Worm (Caenorhabditis elegans) whole organism, early embryonic: Measurements from ENCODE around the gene ssp-36.

Source experiments
- B0310.2 ChIP-seq: sonication (generic microtip); optimal IDR thresholded peaks from 2 replicates; lab custom pipeline; 2016; ENCODE audit warnings: mild to moderate bottlenecking, missing genetic modification characterization, missing compliant biosample characterization
- F13C5.2 ChIP-seq: sonication (generic microtip); optimal IDR thresholded peaks from 2 replicates; lab custom pipeline; 2017; ENCODE audit warnings: mild to moderate bottlenecking, missing genetic modification characterization, inconsistent platforms, missing compliant biosample characterization
- aly-1 ChIP-seq: sonication (generic microtip); optimal IDR thresholded peaks from 2 replicates; lab custom pipeline; 2016; ENCODE audit warnings: missing genetic modification characterization, missing compliant biosample characterization
- ama-1 ChIP-seq: fragments of 150-350 bp; optimal IDR thresholded peaks from 2 replicates; lab custom pipeline; 2014
- ceh-13 ChIP-seq: fragments of 200-800 bp; sonication (Bioruptor generic); optimal IDR thresholded peaks from 2 replicates; lab custom pipeline; 2018; ENCODE audit warnings: mild to moderate bottlenecking, missing genetic modification characterization, missing compliant biosample characterization
- ceh-36 ChIP-seq: sonication (generic microtip); optimal IDR thresholded peaks from 2 replicates; lab custom pipeline; 2016; ENCODE audit warnings: missing genetic modification characterization, inconsistent platforms, missing compliant biosample characterization
- ets-7 ChIP-seq: sonication (generic microtip); optimal IDR thresholded peaks from 2 replicates; lab custom pipeline; 2016; ENCODE audit warnings: missing genotype, missing genetic modification characterization, missing compliant biosample characterization
- flt-1 ChIP-seq: fragments of 200-800 bp; sonication (Bioruptor generic); IDR thresholded peaks from 2 replicates; pipeline ENCODE4 v1.3.6; 2022; ENCODE audit warnings: missing genetic modification characterization, missing compliant biosample characterization
- hmbx-1 ChIP-seq: sonication (generic microtip); optimal IDR thresholded peaks from 2 replicates; lab custom pipeline; 2016; ENCODE audit warnings: mild to moderate bottlenecking, missing genetic modification characterization, missing compliant biosample characterization
- hmg-4 ChIP-seq: fragments of 200-800 bp; sonication (Bioruptor generic); optimal IDR thresholded peaks from 2 replicates; lab custom pipeline; 2018; ENCODE audit warnings: mild to moderate bottlenecking, missing genetic modification characterization, missing compliant biosample characterization
- hnd-1 ChIP-seq: sonication (generic microtip); optimal IDR thresholded peaks from 2 replicates; lab custom pipeline; 2016; ENCODE audit warnings: missing genetic modification characterization, missing compliant biosample characterization
- pes-1 ChIP-seq: fragments of 200-800 bp; sonication (Bioruptor generic); IDR thresholded peaks from 2 replicates; pipeline ENCODE4 v1.3.6; 2022; ENCODE audit warnings: missing genetic modification reagents, missing genetic modification characterization, missing compliant biosample characterization
- scrt-1 ChIP-seq: fragments of 200-800 bp; sonication (Bioruptor generic); IDR thresholded peaks from 2 replicates; pipeline ENCODE4 v1.3.6; 2022; ENCODE audit warnings: missing genetic modification characterization, missing compliant biosample characterization
- sea-1 ChIP-seq: fragments of 200-800 bp; sonication (Bioruptor generic); conservative IDR thresholded peaks from 2 replicates; pipeline ENCODE4 v1.3.6; 2022; ENCODE audit warnings: missing genetic modification characterization, missing compliant biosample characterization
- tbx-11 ChIP-seq: fragments of 200-800 bp; sonication (Bioruptor generic); IDR thresholded peaks from 2 replicates; pipeline ENCODE4 v1.3.6; 2022; ENCODE audit warnings: missing genetic modification characterization, missing compliant biosample characterization
- tbx-37 ChIP-seq: fragments of 200-800 bp; sonication (Bioruptor generic); conservative IDR thresholded peaks from 2 replicates; pipeline ENCODE4 v1.3.6; 2022; ENCODE audit warnings: missing genetic modification reagents, missing genetic modification characterization, missing compliant biosample characterization
- tra-4 ChIP-seq: sonication (generic microtip); optimal IDR thresholded peaks from 2 replicates; lab custom pipeline; 2017; ENCODE audit warnings: missing genetic modification characterization, missing compliant biosample characterization

Gene ssp-36

DNA sequence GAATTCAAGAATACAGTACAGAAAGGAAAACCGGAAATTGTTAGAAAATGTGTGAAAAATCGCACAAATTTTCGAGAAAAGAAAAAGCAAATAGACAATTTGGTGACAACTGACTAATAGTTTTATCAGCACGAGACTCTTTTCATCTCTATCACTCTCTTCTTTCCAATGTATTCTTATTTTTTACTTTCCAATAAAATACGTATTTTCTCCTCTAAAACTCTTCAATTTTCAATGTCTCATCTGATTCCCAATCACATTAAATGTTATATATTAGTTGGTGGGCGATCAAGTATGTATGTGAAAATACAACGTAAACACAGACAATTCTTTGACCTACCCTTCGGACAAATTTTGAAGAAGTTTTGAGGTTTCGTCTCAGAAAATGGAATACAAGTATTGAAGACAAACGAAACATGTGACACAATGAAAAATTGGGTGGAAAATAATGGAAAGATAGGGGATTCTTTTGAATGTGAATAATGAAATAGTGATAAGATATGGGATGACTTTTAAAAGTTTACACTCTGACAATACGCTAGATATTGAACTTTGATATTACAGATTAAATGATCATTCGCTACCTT is 28.9 kb downstream of the ssp-36 start, which contains the start of gene cka-1:
TSS of gene cka-1 (minus strand) at position 418 of the 587 bp plus-strand sequence.
- TF ChIP-seq B0310.2 (tag; lab: Kevin White, UChicago), result no peak
- TF ChIP-seq tra-4 (tag; lab: Kevin White, UChicago), result no peak
- no peak for TF ChIP-seq hmbx-1 (tag; lab: Kevin White, UChicago)
- TF ChIP-seq ets-7, result no peak
- no peak for TF ChIP-seq hnd-1 (tag; lab: Kevin White, UChicago)
- TF ChIP-seq flt-1 (GFP tag; lab: Robert Waterston, UW), result no peak
- TF ChIP-seq tbx-37 (GFP tag; lab: Robert Waterston, UW), result no peak
- no peak for TF ChIP-seq tbx-11
- no peak for TF ChIP-seq ceh-13 (GFP tag; lab: Kevin White, UChicago)
- TF ChIP-seq F13C5.2 (tag; lab: Kevin White, UChicago), result no peak
- no peak for TF ChIP-seq ama-1 (lab: Kevin White, UChicago)
- no peak for TF ChIP-seq pes-1 (GFP tag; lab: Robert Waterston, UW)
- no peak for TF ChIP-seq scrt-1
- no peak for TF ChIP-seq hmg-4

DNA sequence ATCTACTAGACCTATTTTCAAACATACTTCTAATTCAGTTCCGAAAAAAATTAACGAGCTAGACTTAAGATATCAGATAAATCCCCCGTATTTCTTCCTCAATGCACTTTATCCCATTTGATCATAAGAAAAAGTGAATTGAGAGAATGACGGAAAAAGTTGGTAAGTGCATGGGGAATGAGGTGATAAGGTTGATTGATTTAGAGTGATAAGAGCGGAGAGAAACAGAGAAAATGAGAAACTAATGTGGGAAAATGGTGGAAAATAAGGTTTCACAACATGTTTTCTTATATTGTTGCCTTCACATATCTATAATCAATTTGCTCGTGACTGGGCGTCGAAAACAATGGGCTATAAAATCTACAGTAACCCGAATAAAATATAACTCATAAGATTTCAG is 30.4 kb downstream of the ssp-36 start:
- TF ChIP-seq ama-1 (lab: Kevin White, UChicago) (no peak), ets-7 (no peak), tbx-37 (GFP tag; lab: Robert Waterston, UW) (no peak), scrt-1 (no peak), ceh-13 (GFP tag; lab: Kevin White, UChicago) (no peak), F13C5.2 (tag; lab: Kevin White, UChicago) (no peak), flt-1 (GFP tag; lab: Robert Waterston, UW) (no peak), B0310.2 (tag; lab: Kevin White, UChicago) (no peak), aly-1 (no peak), tbx-11 (no peak), sea-1 (GFP tag; lab: Robert Waterston, UW) (no peak), hmg-4 (no peak), hmbx-1 (tag; lab: Kevin White, UChicago) (no peak), hnd-1 (tag; lab: Kevin White, UChicago) (no peak), pes-1 (GFP tag; lab: Robert Waterston, UW) (no peak), tra-4 (tag; lab: Kevin White, UChicago) (no peak), ceh-36 (tag; lab: Kevin White, UChicago) (no peak)

DNA sequence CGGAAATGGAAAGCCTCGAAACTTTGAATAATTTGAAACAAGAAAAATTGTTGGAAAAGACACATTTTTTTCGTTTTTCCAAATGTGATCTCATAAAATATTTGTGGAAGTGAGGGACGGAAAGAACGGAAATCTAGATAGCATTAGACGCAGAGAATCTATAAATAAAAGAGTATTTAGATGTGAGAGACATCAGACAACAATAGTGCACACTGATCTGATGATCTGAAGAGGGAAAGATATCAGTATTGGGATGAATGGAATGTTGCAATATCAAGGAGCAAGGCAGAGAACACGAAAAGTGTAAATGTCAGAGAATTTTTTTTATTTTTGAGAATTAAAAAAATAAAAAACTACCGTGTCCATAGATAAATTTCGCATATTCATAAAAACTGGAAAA is 31.3 kb downstream of the ssp-36 start:
- TF ChIP-seq hmbx-1 (tag; lab: Kevin White, UChicago) (no peak), B0310.2 (tag; lab: Kevin White, UChicago) (no peak), hnd-1 (tag; lab: Kevin White, UChicago) (no peak), tbx-11 (no peak), sea-1 (GFP tag; lab: Robert Waterston, UW) (no peak), tbx-37 (GFP tag; lab: Robert Waterston, UW) (no peak), aly-1 (no peak), hmg-4 (no peak), ceh-36 (tag; lab: Kevin White, UChicago) (no peak), ets-7 (no peak), scrt-1 (no peak)

DNA sequence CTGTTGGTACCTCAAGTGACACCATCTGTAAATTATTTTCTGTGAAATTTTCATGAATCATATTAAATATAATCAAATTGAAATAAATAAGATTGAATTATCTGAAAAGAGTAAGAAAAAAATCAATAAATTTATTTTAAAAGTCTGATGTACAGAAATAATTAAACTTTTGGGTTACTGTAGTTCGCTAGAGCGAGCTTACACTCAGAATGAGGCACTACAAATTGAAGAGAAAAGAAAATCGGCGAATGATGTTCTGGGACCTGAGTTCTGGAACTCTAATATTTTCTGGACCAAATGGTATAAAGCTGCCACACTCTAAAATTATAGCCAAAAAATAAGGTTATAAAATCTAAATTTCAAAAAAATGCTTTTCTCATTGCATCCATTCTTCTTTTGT is 32.2 kb downstream of the ssp-36 start:
- TF ChIP-seq scrt-1, result no peak
- no peak for TF ChIP-seq hmbx-1 (tag; lab: Kevin White, UChicago)
- no peak for TF ChIP-seq ceh-36 (tag; lab: Kevin White, UChicago)
- TF ChIP-seq sea-1 (GFP tag; lab: Robert Waterston, UW), result no peak
- no peak for TF ChIP-seq ceh-13 (GFP tag; lab: Kevin White, UChicago)
- no peak for TF ChIP-seq ets-7
- no peak for TF ChIP-seq F13C5.2 (tag; lab: Kevin White, UChicago)
- TF ChIP-seq tra-4 (tag; lab: Kevin White, UChicago), result no peak
- TF ChIP-seq tbx-37 (GFP tag; lab: Robert Waterston, UW), result no peak

DNA sequence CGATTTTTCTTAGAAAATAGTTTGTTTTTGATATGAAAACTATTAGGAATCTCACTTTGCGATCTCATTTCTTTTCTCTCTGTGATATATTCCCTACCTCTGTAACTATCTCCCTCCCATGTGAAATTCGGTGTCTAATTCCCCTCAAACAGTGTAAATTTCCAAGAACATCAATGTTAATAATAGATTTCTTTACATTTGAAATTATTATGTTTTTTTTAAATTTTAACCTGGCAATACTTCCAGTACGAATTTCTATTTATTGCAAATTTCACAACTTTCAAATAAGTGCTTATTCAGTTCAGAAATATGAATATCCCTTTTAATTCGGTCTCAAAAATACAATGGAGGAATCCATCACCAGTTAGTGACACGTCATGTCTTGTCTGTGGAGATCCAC is 37.8 kb downstream of the ssp-36 start, which contains the start of gene nhr-100:
TSS of gene nhr-100 (plus strand) at position 301 of the 400 bp plus-strand sequence.
- no peak for TF ChIP-seq ama-1 (lab: Kevin White, UChicago)
- no peak for TF ChIP-seq hmbx-1 (tag; lab: Kevin White, UChicago)
- TF ChIP-seq B0310.2 (tag; lab: Kevin White, UChicago), result no peak
- no peak for TF ChIP-seq flt-1 (GFP tag; lab: Robert Waterston, UW)
- TF ChIP-seq tbx-11, result no peak
- no peak for TF ChIP-seq tbx-37 (GFP tag; lab: Robert Waterston, UW)
- TF ChIP-seq hmg-4, result no peak

DNA sequence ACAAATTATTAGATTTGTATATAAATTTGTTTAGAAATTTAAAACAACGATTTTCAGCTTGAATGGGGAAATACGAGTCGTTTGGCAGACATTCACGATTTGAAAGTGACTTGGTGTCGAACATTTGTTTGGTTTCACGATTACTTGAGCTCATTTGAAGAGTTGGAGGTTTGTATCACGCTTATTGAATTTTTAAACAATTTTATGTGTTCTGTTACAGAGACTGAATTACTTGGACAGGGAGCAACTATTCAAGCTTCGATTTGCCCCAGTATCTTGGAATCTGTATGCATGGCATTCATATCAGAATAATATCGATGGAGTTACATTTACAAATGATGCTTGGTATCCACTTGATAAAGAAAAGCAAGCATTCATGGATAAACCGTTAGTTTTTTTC is 38.9 kb downstream of the ssp-36 start:
- TF ChIP-seq sea-1 (GFP tag; lab: Robert Waterston, UW), result no peak
- no peak for TF ChIP-seq hmg-4
- TF ChIP-seq aly-1, result no peak

DNA sequence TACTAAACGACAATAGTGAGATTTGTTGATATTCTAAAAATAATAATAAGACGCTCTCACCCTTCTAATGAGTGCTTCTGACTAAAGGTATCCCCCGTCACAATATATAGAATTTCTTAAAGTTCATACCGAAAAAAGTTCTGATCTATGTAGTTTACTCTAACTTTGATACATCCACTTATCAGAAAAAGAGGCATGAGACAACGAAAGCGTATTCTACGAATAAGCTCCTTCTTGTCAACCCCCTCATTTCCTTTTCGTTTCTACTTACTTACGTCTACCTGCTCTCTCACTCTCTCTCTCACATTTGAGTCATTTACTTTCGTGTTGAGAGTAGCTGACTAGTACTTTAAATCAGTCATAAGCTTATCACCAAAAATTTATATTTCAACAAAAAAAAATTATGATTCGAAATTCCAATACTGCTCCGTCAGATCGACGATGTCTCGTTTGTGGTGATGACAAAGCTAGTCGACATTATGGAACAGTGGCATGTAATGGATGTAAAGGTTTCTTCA is 40.6 kb downstream of the ssp-36 start:
- TF ChIP-seq ets-7, result no peak
- TF ChIP-seq ceh-13 (GFP tag; lab: Kevin White, UChicago), result no peak
- TF ChIP-seq tra-4 (tag; lab: Kevin White, UChicago), result no peak
- no peak for TF ChIP-seq aly-1
- no peak for TF ChIP-seq tbx-11
- TF ChIP-seq hmbx-1 (tag; lab: Kevin White, UChicago), result no peak
- no peak for TF ChIP-seq pes-1 (GFP tag; lab: Robert Waterston, UW)
- TF ChIP-seq hnd-1 (tag; lab: Kevin White, UChicago), result no peak
- no peak for TF ChIP-seq B0310.2 (tag; lab: Kevin White, UChicago)
- TF ChIP-seq tbx-37 (GFP tag; lab: Robert Waterston, UW), result no peak
- TF ChIP-seq F13C5.2 (tag; lab: Kevin White, UChicago), result no peak
- no peak for TF ChIP-seq hmg-4
- no peak for TF ChIP-seq flt-1 (GFP tag; lab: Robert Waterston, UW)
- TF ChIP-seq scrt-1, result no peak
- no peak for TF ChIP-seq ceh-36 (tag; lab: Kevin White, UChicago)
- no peak for TF ChIP-seq ama-1 (lab: Kevin White, UChicago)
